Worm (Caenorhabditis elegans): ENCODE measurements around the gene bckd-1A.
A peak's percentile ranks its signal among the peaks of the same experiment; 100 is the strongest.

Gene bckd-1A

ce11 chrIII:12972398-12972797, at the start of gene bckd-1A:
bckd-1A (minus strand) TSS chrIII:12972498.
- TF ChIP-seq elt-1 (tag; optimal IDR thresholded peaks at IDR 0.05) (no peak), aly-2 (tag; optimal IDR thresholded peaks at IDR 0.05) (no peak), elt-3 (tag; optimal IDR thresholded peaks at IDR 0.05) (no peak), mbf-1 (tag; optimal IDR thresholded peaks at IDR 0.05) (no peak), ztf-11 (tag; optimal IDR thresholded peaks at IDR 0.05) (no peak), nhr-77 (tag; optimal IDR thresholded peaks at IDR 0.05) (no peak), unc-39 (tag; optimal IDR thresholded peaks at IDR 0.05) (no peak), ceh-16 (tag; optimal IDR thresholded peaks at IDR 0.05) (no peak), nhr-11 (tag; optimal IDR thresholded peaks at IDR 0.05) (no peak), fos-1 (tag; optimal IDR thresholded peaks at IDR 0.05) (no peak), lin-39 (tag; optimal IDR thresholded peaks at IDR 0.05) (no peak)

ce11 chrIII:13020741-13021140, 48.4 kb upstream of the bckd-1A start, which contains the start of gene cyp-13A11:
cyp-13A11 (plus strand) TSS chrIII:13021006.
- no peak for TF ChIP-seq lsy-2 (tag; optimal IDR thresholded peaks at IDR 0.05)
- TF ChIP-seq F13H6.1 (tag; optimal IDR thresholded peaks at IDR 0.05): no peak
- no peak for TF ChIP-seq zag-1 (tag; optimal IDR thresholded peaks at IDR 0.05)
- no peak for TF ChIP-seq nhr-77 (tag; optimal IDR thresholded peaks at IDR 0.05)
- TF ChIP-seq C34F6.9 (tag; optimal IDR thresholded peaks at IDR 0.05): no peak
- no peak for TF ChIP-seq nhr-10 (tag; optimal IDR thresholded peaks at IDR 0.05)
- TF ChIP-seq mdl-1 (tag; optimal IDR thresholded peaks at IDR 0.05): no peak
- TF ChIP-seq elt-3 (tag; optimal IDR thresholded peaks at IDR 0.05): no peak

DNA sequence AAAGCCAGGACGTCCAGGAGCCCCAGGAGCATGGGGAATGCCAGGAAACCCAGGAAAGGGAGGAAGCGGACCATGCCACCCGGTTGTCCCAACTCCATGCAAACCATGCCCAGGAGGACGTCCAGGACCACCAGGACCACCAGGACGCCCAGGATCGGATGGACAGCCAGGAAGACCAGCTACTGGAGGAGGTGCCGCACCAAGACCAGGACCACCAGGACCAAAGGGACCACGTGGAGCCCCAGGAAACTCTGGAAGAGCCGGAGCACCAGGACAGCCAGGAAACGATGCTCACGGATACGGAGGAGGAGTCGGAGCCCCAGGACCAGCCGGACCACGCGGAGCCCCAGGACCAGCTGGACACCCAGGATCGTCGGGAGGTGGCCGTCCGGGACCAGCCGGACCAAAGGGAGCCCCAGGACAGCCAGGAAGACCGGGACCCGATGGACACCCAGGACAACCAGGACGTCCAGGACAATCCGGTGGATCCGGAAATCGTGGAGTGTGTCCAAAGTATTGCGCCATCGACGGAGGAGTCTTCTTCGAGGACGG, 47.3 kb upstream of the bckd-1A start:
- TF ChIP-seq ztf-11 (tag; optimal IDR thresholded peaks at IDR 0.05) (no peak), fos-1 (tag; optimal IDR thresholded peaks at IDR 0.05) (no peak), sem-4 (tag; optimal IDR thresholded peaks at IDR 0.05) (no peak), nhr-21 (tag; optimal IDR thresholded peaks at IDR 0.05) (no peak), gmeb-1 (tag; optimal IDR thresholded peaks at IDR 0.05) (no peak), unc-55 (GFP tag; optimal IDR thresholded peaks at IDR 0.05) (no peak), unc-62 (GFP tag; optimal IDR thresholded peaks at IDR 0.05) (no peak), lin-13 (GFP tag; optimal IDR thresholded peaks at IDR 0.05) (no peak), nhr-6 (tag; optimal IDR thresholded peaks at IDR 0.05) (no peak)

ce11 chrIII:13018619-13019018, 46.3 kb upstream of the bckd-1A start, which contains the start of gene col-98:
col-98 (plus strand) TSS chrIII:13019008.
- TF ChIP-seq sma-3 (GFP tag; optimal IDR thresholded peaks at IDR 0.05) (peak; percentile 2), skn-1 (tag; optimal IDR thresholded peaks at IDR 0.05) (no peak), nhr-21 (tag; optimal IDR thresholded peaks at IDR 0.05) (peak; percentile 29)

DNA sequence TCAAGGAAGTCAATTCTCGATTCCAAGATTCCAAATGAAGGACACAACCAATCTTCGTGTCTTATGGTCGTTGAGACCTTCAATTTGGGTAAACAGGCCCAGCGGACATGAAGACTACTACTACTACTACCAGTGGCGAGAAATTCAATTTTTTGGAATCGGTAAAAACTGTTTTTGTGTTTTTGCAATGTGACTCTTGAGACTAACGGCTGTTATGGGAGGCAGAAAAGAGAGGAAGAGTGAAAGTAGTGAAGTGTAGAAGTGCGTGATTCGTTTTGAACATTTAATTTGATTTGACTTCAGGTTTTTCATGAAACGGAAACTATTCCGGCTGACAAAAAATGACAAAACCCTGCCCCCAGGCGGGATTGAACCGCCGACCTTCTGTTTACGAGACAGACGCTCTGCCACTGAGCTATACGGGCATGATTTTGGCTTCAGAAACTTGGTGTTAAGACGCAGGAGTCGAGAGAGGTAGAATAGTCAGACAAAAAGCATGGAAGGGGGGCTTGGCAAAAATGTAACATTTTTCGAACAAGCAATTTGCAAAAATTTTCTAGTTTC, 43.5 kb upstream of the bckd-1A start:
- TF ChIP-seq lin-13 (GFP tag; optimal IDR thresholded peaks at IDR 0.05) (peak; percentile 62), sma-3 (GFP tag; optimal IDR thresholded peaks at IDR 0.05) (no peak), ztf-4 (tag; optimal IDR thresholded peaks at IDR 0.05) (no peak), nhr-10 (tag; optimal IDR thresholded peaks at IDR 0.05) (no peak), nhr-11 (tag; optimal IDR thresholded peaks at IDR 0.05) (no peak), R02D3.7 (tag; optimal IDR thresholded peaks at IDR 0.05) (no peak), sem-4 (tag; optimal IDR thresholded peaks at IDR 0.05) (peak; percentile 63), crh-2 (tag; optimal IDR thresholded peaks at IDR 0.05) (peak; percentile 30), nhr-6 (tag; optimal IDR thresholded peaks at IDR 0.05) (peak; percentile 15), lin-11 (tag; optimal IDR thresholded peaks at IDR 0.05) (peak; percentile 21), fos-1 (tag; optimal IDR thresholded peaks at IDR 0.05) (peak; percentile 43), ceh-16 (tag; optimal IDR thresholded peaks at IDR 0.05) (no peak), ama-1 (optimal IDR thresholded peaks at IDR 0.05) (no peak), C34F6.9 (tag; optimal IDR thresholded peaks at IDR 0.05) (peak; percentile 50), nhr-237 (tag; optimal IDR thresholded peaks at IDR 0.05) (no peak), mab-5 (tag; optimal IDR thresholded peaks at IDR 0.05) (no peak), peb-1 (tag; optimal IDR thresholded peaks at IDR 0.05) (no peak), nhr-21 (tag; optimal IDR thresholded peaks at IDR 0.05) (peak; percentile 41), Y55F3AM.14 (GFP tag; optimal IDR thresholded peaks at IDR 0.05) (no peak), elt-3 (tag; optimal IDR thresholded peaks at IDR 0.05) (no peak), skn-1 (tag; optimal IDR thresholded peaks at IDR 0.05) (no peak), ztf-11 (tag; optimal IDR thresholded peaks at IDR 0.05) (no peak), alr-1 (tag; optimal IDR thresholded peaks at IDR 0.05) (no peak), dmd-4 (tag; optimal IDR thresholded peaks at IDR 0.05) (no peak), nhr-12 (tag; optimal IDR thresholded peaks at IDR 0.05) (no peak), egl-27 (tag; optimal IDR thresholded peaks at IDR 0.05) (no peak), unc-39 (tag; optimal IDR thresholded peaks at IDR 0.05) (no peak), mdl-1 (tag; optimal IDR thresholded peaks at IDR 0.05) (no peak), aly-2 (tag; optimal IDR thresholded peaks at IDR 0.05) (no peak), ztf-1 (GFP tag; conservative IDR thresholded peaks at IDR 0.05) (no peak), snpc-4 (tag; optimal IDR thresholded peaks at IDR 0.05) (no peak), lsy-2 (tag; optimal IDR thresholded peaks at IDR 0.05) (peak; percentile 38 to 48), ceh-82 (tag; optimal IDR thresholded peaks at IDR 0.05) (no peak), sma-9 (GFP tag; optimal IDR thresholded peaks at IDR 0.05) (no peak), sma-9 (tag; optimal IDR thresholded peaks at IDR 0.05) (no peak), elt-1 (tag; optimal IDR thresholded peaks at IDR 0.05) (no peak)
